Worm (Caenorhabditis elegans): ENCODE data around the gene clec-183.

DNA sequence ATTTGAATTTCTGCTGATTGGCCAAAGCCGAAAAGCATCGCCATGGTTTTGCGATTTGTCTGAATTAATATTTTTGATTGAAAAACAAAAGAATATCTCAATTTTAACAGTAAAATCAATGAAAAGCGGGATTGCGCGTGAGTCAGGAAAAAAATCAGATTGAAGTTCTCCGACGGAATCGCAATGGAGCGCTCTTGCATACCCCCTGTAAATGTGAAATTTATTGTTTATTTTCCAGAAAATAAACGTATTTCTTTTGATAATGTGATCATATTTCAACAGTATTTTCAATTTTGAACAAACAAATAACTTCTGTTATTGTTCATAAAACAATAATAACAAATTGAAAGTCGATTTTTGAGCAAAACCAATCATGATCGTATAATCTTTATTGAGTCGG is 13.8 kb downstream of the clec-183 start, which contains the start of gene vps-26:
- TF ChIP-seq nhr-80 (tag; optimal IDR thresholded peaks at IDR 0.05) (no peak), nhr-90 (tag; optimal IDR thresholded peaks at IDR 0.05) (no peak), sea-2 (GFP tag; IDR thresholded peaks at IDR 0.05) (no peak), nfyb-1 (GFP tag; IDR thresholded peaks at IDR 0.05) (no peak), chd-7 (tag; optimal IDR thresholded peaks at IDR 0.05) (no peak)

Measured in whole organism, young adult.